1 fruit fly cellular context compared by ENCODE assay signal in genomic region chrX:2134226-2134880, dm6.
A peak's percentile ranks its signal among the peaks of the same experiment; 100 is the strongest.
TF ChIP-seq lines count a peak whose summit lies in the region.

No protein-coding gene starts in this region.

TF ChIP-seq in whole organism, embryonic, 481 proteins besides CTCF, POLR2A, EP300 and RAD21 (continued from another document and continues in another):
- TF ChIP-seq mld (GFP tag; IDR thresholded peaks at IDR 0.05; lab: Robert Waterston, UW; ENCODE audit: partially characterized antibody) (no peak), NFAT (GFP tag; IDR thresholded peaks at IDR 0.05; lab: Robert Waterston, UW) (no peak), CG1603 (tag; optimal IDR thresholded peaks at IDR 0.05; lab: Kevin White, UChicago) (peak; percentile 86), CG13894 (tag; optimal IDR thresholded peaks at IDR 0.05; lab: Kevin White, UChicago) (no peak), knrl (GFP tag; IDR thresholded peaks at IDR 0.05; lab: Robert Waterston, UW; ENCODE audit: partially characterized antibody) (no peak), Xbp1 (GFP tag; optimal IDR thresholded peaks at IDR 0.05; lab: Kevin White, UChicago) (peak; percentile 68), Ssrp (tag; optimal IDR thresholded peaks at IDR 0.05; lab: Kevin White, UChicago) (peak; percentile 56), fd102C (GFP tag; optimal IDR thresholded peaks at IDR 0.05; lab: Kevin White, UChicago) (no peak), peb (GFP tag; IDR thresholded peaks at IDR 0.05; lab: Robert Waterston, UW) (peak; percentile 48), sob (GFP tag; IDR thresholded peaks at IDR 0.05; lab: Robert Waterston, UW) (0 out of 2 replicates have a peak, but pooled peaks have one; percentile 24), ci (GFP tag; IDR thresholded peaks at IDR 0.05; lab: Robert Waterston, UW) (peak; percentile 75; the same call in 2 of the 3 replicates), CG2889 (GFP tag; IDR thresholded peaks at IDR 0.05; lab: Robert Waterston, UW) (0 out of 3 replicates have a peak, but pooled peaks have one; percentile 36), Rfx (GFP tag; IDR thresholded peaks at IDR 0.05; lab: Robert Waterston, UW) (peak; percentile 39), CG42726 (GFP tag; IDR thresholded peaks at IDR 0.05; lab: Robert Waterston, UW; ENCODE audit: partially characterized antibody) (no peak), CG10274 (GFP tag; optimal IDR thresholded peaks at IDR 0.05; lab: Kevin White, UChicago) (peak; percentile 13), Kr (GFP tag; optimal IDR thresholded peaks at IDR 0.05; lab: Kevin White, UChicago) (no peak), zfh1 (GFP tag; IDR thresholded peaks at IDR 0.05; lab: Robert Waterston, UW) (peak; percentile 73), CG33557 (GFP tag; optimal IDR thresholded peaks at IDR 0.05; lab: Kevin White, UChicago) (peak; percentile 1), insv (GFP tag; optimal IDR thresholded peaks at IDR 0.05; lab: Kevin White, UChicago) (no peak), vvl (GFP tag; IDR thresholded peaks at IDR 0.05; lab: Robert Waterston, UW) (peak; percentile 76), Lhr (GFP tag; optimal IDR thresholded peaks at IDR 0.05; lab: Kevin White, UChicago) (peak; percentile 32), prd (optimal IDR thresholded peaks at IDR 0.05; lab: Kevin White, UChicago) (no peak), prd (GFP tag; IDR thresholded peaks at IDR 0.05; lab: Robert Waterston, UW) (peak; percentile 78), CG5953 (GFP tag; IDR thresholded peaks at IDR 0.05; lab: Robert Waterston, UW) (no peak), CG8478 (optimal IDR thresholded peaks at IDR 0.05; lab: Kevin White, UChicago) (no peak), CG10321 (GFP tag; IDR thresholded peaks at IDR 0.05; lab: Robert Waterston, UW) (no peak; the same call in 1 of the 2 replicates), CG12104 (GFP tag; optimal IDR thresholded peaks at IDR 0.05; lab: Kevin White, UChicago) (peak; percentile 22), dmrt99B (tag; optimal IDR thresholded peaks at IDR 0.05; lab: Kevin White, UChicago) (peak; percentile 84), NC2β (GFP tag; optimal IDR thresholded peaks at IDR 0.05; lab: Kevin White, UChicago) (peak; percentile 62), CG9727 (GFP tag; optimal IDR thresholded peaks at IDR 0.05; lab: Kevin White, UChicago) (peak; percentile 64), CG2875 (GFP tag; optimal IDR thresholded peaks at IDR 0.05; lab: Kevin White, UChicago) (peak; percentile 55), caup (GFP tag; optimal IDR thresholded peaks at IDR 0.05; lab: Kevin White, UChicago; ENCODE audit: severe bottlenecking) (peak; percentile 49), CG6272 (GFP tag; IDR thresholded peaks at IDR 0.05; lab: Robert Waterston, UW) (no peak), CG3163 (GFP tag; optimal IDR thresholded peaks at IDR 0.05; lab: Kevin White, UChicago) (peak; percentile 9), disco-r (GFP tag; optimal IDR thresholded peaks at IDR 0.05; lab: Kevin White, UChicago) (no peak), Hr39 (optimal IDR thresholded peaks at IDR 0.05; lab: Kevin White, UChicago) (no peak), luna (GFP tag; optimal IDR thresholded peaks at IDR 0.05; lab: Kevin White, UChicago) (peak; percentile 27), CG11093 (GFP tag; IDR thresholded peaks at IDR 0.05; lab: Robert Waterston, UW) (0 out of 3 replicates have a peak, but pooled peaks have one; percentile 21), CG9876 (GFP tag; optimal IDR thresholded peaks at IDR 0.05; lab: Kevin White, UChicago) (no peak), CG16863 (GFP tag; optimal IDR thresholded peaks at IDR 0.05; lab: Kevin White, UChicago) (peak; percentile 59), ERR (GFP tag; optimal IDR thresholded peaks at IDR 0.05; lab: Kevin White, UChicago) (peak; percentile 32), CG6791 (GFP tag; IDR thresholded peaks at IDR 0.05; lab: Robert Waterston, UW; ENCODE audit: partially characterized antibody) (no peak), Pdp1 (GFP tag; optimal IDR thresholded peaks at IDR 0.05; lab: Kevin White, UChicago) (peak; percentile 47 to 65), Dll (GFP tag; IDR thresholded peaks at IDR 0.05; lab: Robert Waterston, UW; ENCODE audit: partially characterized antibody) (no peak), D19B (GFP tag; optimal IDR thresholded peaks at IDR 0.05; lab: Kevin White, UChicago) (peak; percentile 39), CG7786 (GFP tag; optimal IDR thresholded peaks at IDR 0.05; lab: Kevin White, UChicago) (peak; percentile 18), bbx (GFP tag; IDR thresholded peaks at IDR 0.05; lab: Robert Waterston, UW; ENCODE audit: partially characterized antibody) (no peak), CG11696 (GFP tag; IDR thresholded peaks at IDR 0.05; lab: Robert Waterston, UW) (peak; percentile 93), HmgZ (tag; optimal IDR thresholded peaks at IDR 0.05; lab: Kevin White, UChicago) (peak; percentile 27), gsb (GFP tag; IDR thresholded peaks at IDR 0.05; lab: Robert Waterston, UW) (peak; percentile 18; the same call in 1 of the 2 replicates), mam (GFP tag; optimal IDR thresholded peaks at IDR 0.05; lab: Kevin White, UChicago) (peak; percentile 61), CG8290 (GFP tag; optimal IDR thresholded peaks at IDR 0.05; lab: Kevin White, UChicago) (peak; percentile 7), CG8290 (tag; optimal IDR thresholded peaks at IDR 0.05; lab: Kevin White, UChicago) (peak in 1 of 2 experiments; percentile 78), kni (GFP tag; optimal IDR thresholded peaks at IDR 0.05; lab: Kevin White, UChicago) (no peak), Lim3 (GFP tag; IDR thresholded peaks at IDR 0.05; lab: Robert Waterston, UW) (no peak), fu2 (GFP tag; optimal IDR thresholded peaks at IDR 0.05; lab: Kevin White, UChicago) (peak; percentile 35), chm (GFP tag; IDR thresholded peaks at IDR 0.05; lab: Robert Waterston, UW) (peak; percentile 38; the same call in 1 of the 2 replicates), yki (optimal IDR thresholded peaks at IDR 0.05; lab: Kevin White, UChicago) (no peak), gt (GFP tag; IDR thresholded peaks at IDR 0.05; lab: Robert Waterston, UW) (no peak), Fer2 (tag; optimal IDR thresholded peaks at IDR 0.05; lab: Kevin White, UChicago) (no peak), Oli (tag; optimal IDR thresholded peaks at IDR 0.05; lab: Kevin White, UChicago) (peak; percentile 75), her (GFP tag; optimal IDR thresholded peaks at IDR 0.05; lab: Kevin White, UChicago) (no peak), esg (GFP tag; conservative IDR thresholded peaks at IDR 0.05; lab: Robert Waterston, UW) (peak; percentile 18; the same call in 1 of the 2 replicates), unpg (GFP tag; optimal IDR thresholded peaks at IDR 0.05; lab: Kevin White, UChicago) (peak; percentile 71), vfl (GFP tag; optimal IDR thresholded peaks at IDR 0.05; lab: Kevin White, UChicago) (no peak), twi (tag; optimal IDR thresholded peaks at IDR 0.05; lab: Kevin White, UChicago) (peak; percentile 7), onecut (GFP tag; IDR thresholded peaks at IDR 0.05; lab: Robert Waterston, UW) (peak; percentile 50), CG6813 (GFP tag; optimal IDR thresholded peaks at IDR 0.05; lab: Kevin White, UChicago) (peak; percentile 66), CG12659 (GFP tag; optimal IDR thresholded peaks at IDR 0.05; lab: Kevin White, UChicago) (peak; percentile 56), lbe (GFP tag; optimal IDR thresholded peaks at IDR 0.05; lab: Kevin White, UChicago) (peak; percentile 89), Fer3 (tag; optimal IDR thresholded peaks at IDR 0.05; lab: Kevin White, UChicago) (peak; percentile 61), CG4404 (GFP tag; IDR thresholded peaks at IDR 0.05; lab: Robert Waterston, UW) (peak; percentile 33), CG14965 (GFP tag; optimal IDR thresholded peaks at IDR 0.05; lab: Kevin White, UChicago; ENCODE audit: borderline replicate concordance) (no peak), CG3065 (GFP tag; optimal IDR thresholded peaks at IDR 0.05; lab: Kevin White, UChicago) (no peak), slbo (GFP tag; IDR thresholded peaks at IDR 0.05; lab: Robert Waterston, UW) (peak; percentile 58), CG14860 (GFP tag; IDR thresholded peaks at IDR 0.05; lab: Robert Waterston, UW; ENCODE audit: partially characterized antibody) (no peak), CG12071 (GFP tag; optimal IDR thresholded peaks at IDR 0.05; lab: Kevin White, UChicago) (peak; percentile 64), CG30020 (tag; optimal IDR thresholded peaks at IDR 0.05; lab: Kevin White, UChicago) (no peak), jigr1 (GFP tag; IDR thresholded peaks at IDR 0.05; lab: Robert Waterston, UW) (no peak), ftz-f1 (GFP tag; optimal IDR thresholded peaks at IDR 0.05; lab: Kevin White, UChicago) (no peak), Atf3 (GFP tag; optimal IDR thresholded peaks at IDR 0.05; lab: Kevin White, UChicago) (peak; percentile 12), ato (GFP tag; IDR thresholded peaks at IDR 0.05; lab: Robert Waterston, UW; ENCODE audit: partially characterized antibody) (no peak), CG9609 (GFP tag; optimal IDR thresholded peaks at IDR 0.05; lab: Kevin White, UChicago) (peak; percentile 10), CG12744 (GFP tag; optimal IDR thresholded peaks at IDR 0.05; lab: Kevin White, UChicago) (peak; percentile 36), CG1602 (GFP tag; optimal IDR thresholded peaks at IDR 0.05; lab: Kevin White, UChicago) (peak; percentile 61), CG12219 (GFP tag; optimal IDR thresholded peaks at IDR 0.05; lab: Kevin White, UChicago) (peak; percentile 75), Fer1 (GFP tag; optimal IDR thresholded peaks at IDR 0.05; lab: Kevin White, UChicago) (peak; percentile 67), dimm (GFP tag; IDR thresholded peaks at IDR 0.05; lab: Robert Waterston, UW) (0 out of 2 replicates have a peak, but pooled peaks have one; percentile 6), CG6683 (GFP tag; optimal IDR thresholded peaks at IDR 0.05; lab: Kevin White, UChicago) (peak; percentile 14), CG6254 (GFP tag; optimal IDR thresholded peaks at IDR 0.05; lab: Kevin White, UChicago) (peak; percentile 66), Bteb2 (GFP tag; optimal IDR thresholded peaks at IDR 0.05; lab: Kevin White, UChicago) (peak; percentile 36), Aef1 (GFP tag; IDR thresholded peaks at IDR 0.05; lab: Robert Waterston, UW) (peak; percentile 29; the same call in 2 of the 3 replicates), Gsc (GFP tag; IDR thresholded peaks at IDR 0.05; lab: Robert Waterston, UW) (no peak), crc (GFP tag; optimal IDR thresholded peaks at IDR 0.05; lab: Kevin White, UChicago) (peak; percentile 54), Stat92E (GFP tag; optimal IDR thresholded peaks at IDR 0.05; lab: Kevin White, UChicago) (no peak), Hmx (GFP tag; optimal IDR thresholded peaks at IDR 0.05; lab: Kevin White, UChicago) (no peak), pfk (GFP tag; optimal IDR thresholded peaks at IDR 0.05; lab: Kevin White, UChicago) (no peak), CG17186 (GFP tag; optimal IDR thresholded peaks at IDR 0.05; lab: Kevin White, UChicago) (peak; percentile 25), Atf6 (GFP tag; IDR thresholded peaks at IDR 0.05; lab: Robert Waterston, UW) (no peak), Awh (GFP tag; IDR thresholded peaks at IDR 0.05; lab: Robert Waterston, UW) (peak; percentile 74), CG3838 (GFP tag; optimal IDR thresholded peaks at IDR 0.05; lab: Kevin White, UChicago) (no peak), Myb (GFP tag; optimal IDR thresholded peaks at IDR 0.05; lab: Kevin White, UChicago) (peak; percentile 24), HLHmδ (GFP tag; optimal IDR thresholded peaks at IDR 0.05; lab: Kevin White, UChicago) (no peak), Side (GFP tag; optimal IDR thresholded peaks at IDR 0.05; lab: Kevin White, UChicago) (peak; percentile 42), lov (optimal IDR thresholded peaks at IDR 0.05; lab: Kevin White, UChicago) (no peak), lov (GFP tag; IDR thresholded peaks at IDR 0.05; lab: Robert Waterston, UW) (no peak), MBD-R2 (GFP tag; IDR thresholded peaks at IDR 0.05; lab: Robert Waterston, UW) (no peak), Lpt (GFP tag; optimal IDR thresholded peaks at IDR 0.05; lab: Kevin White, UChicago) (no peak), CG3847 (GFP tag; IDR thresholded peaks at IDR 0.05; lab: Robert Waterston, UW) (0 out of 2 replicates have a peak, but pooled peaks have one; percentile 8), cas (GFP tag; IDR thresholded peaks at IDR 0.05; lab: Robert Waterston, UW) (no peak), ash1 (GFP tag; optimal IDR thresholded peaks at IDR 0.05; lab: Kevin White, UChicago) (no peak), CG18619 (GFP tag; optimal IDR thresholded peaks at IDR 0.05; lab: Kevin White, UChicago) (peak; percentile 45), CG7963 (GFP tag; IDR thresholded peaks at IDR 0.05; lab: Robert Waterston, UW; ENCODE audit: partially characterized antibody) (no peak), tna (GFP tag; IDR thresholded peaks at IDR 0.05; lab: Robert Waterston, UW; ENCODE audit: partially characterized antibody) (no peak), CG34376 (GFP tag; optimal IDR thresholded peaks at IDR 0.05; lab: Kevin White, UChicago) (no peak), CG7839 (tag; optimal IDR thresholded peaks at IDR 0.05; lab: Kevin White, UChicago) (peak; percentile 78), dpn (GFP tag; optimal IDR thresholded peaks at IDR 0.05; lab: Kevin White, UChicago) (peak; percentile 54 to 57), mirr (GFP tag; optimal IDR thresholded peaks at IDR 0.05; lab: Kevin White, UChicago) (no peak), CG8388 (GFP tag; optimal IDR thresholded peaks at IDR 0.05; lab: Kevin White, UChicago) (peak; percentile 66), E2f2 (GFP tag; IDR thresholded peaks at IDR 0.05; lab: Robert Waterston, UW) (no peak), CG13287 (GFP tag; IDR thresholded peaks at IDR 0.05; lab: Robert Waterston, UW; ENCODE audit: partially characterized antibody) (no peak), PHDP (tag; optimal IDR thresholded peaks at IDR 0.05; lab: Kevin White, UChicago) (peak; percentile 61), CG9215 (GFP tag; IDR thresholded peaks at IDR 0.05; lab: Robert Waterston, UW) (no peak; the same call in 1 of the 2 replicates), Mes4 (GFP tag; optimal IDR thresholded peaks at IDR 0.05; lab: Kevin White, UChicago) (peak; percentile 59), CG10209 (GFP tag; optimal IDR thresholded peaks at IDR 0.05; lab: Kevin White, UChicago) (peak; percentile 58), dmrt11E (tag; optimal IDR thresholded peaks at IDR 0.05; lab: Kevin White, UChicago) (peak; percentile 73), CG10543 (GFP tag; optimal IDR thresholded peaks at IDR 0.05; lab: Kevin White, UChicago) (no peak), oc (tag; optimal IDR thresholded peaks at IDR 0.05; lab: Kevin White, UChicago) (peak; percentile 6), CG17361 (GFP tag; IDR thresholded peaks at IDR 0.05; lab: Robert Waterston, UW) (peak; percentile 62), CG18599 (GFP tag; optimal IDR thresholded peaks at IDR 0.05; lab: Kevin White, UChicago) (peak; percentile 84), CG10462 (GFP tag; optimal IDR thresholded peaks at IDR 0.05; lab: Kevin White, UChicago) (peak; percentile 32)
